Fruit fly (Drosophila melanogaster) whole organism, embryonic: ENCODE measurements around the gene CG16758.

Experiments
- Adf1 ChIP-seq: fragments of 200-800 bp; sonication (Bioruptor generic); IDR thresholded peaks from 2 replicates; pipeline ENCODE4 v1.3.6; 2022; ENCODE audit warnings: missing biosample characterization, missing genetic modification characterization
- Atf-2 ChIP-seq: fragments of 200-800 bp; sonication (Bioruptor generic); optimal IDR thresholded peaks from 2 replicates; lab custom pipeline; 2016; ENCODE audit warnings: missing biosample characterization, missing genetic modification characterization
- Blimp-1 ChIP-seq: fragments of 200-800 bp; sonication (Bioruptor generic); optimal IDR thresholded peaks from 3 replicates; lab custom pipeline; 2018; ENCODE audit warnings: missing biosample characterization, missing genetic modification characterization, mild to moderate bottlenecking, moderate library complexity, missing genetic modification reagents
- CG10147 ChIP-seq: fragments of 200-800 bp; sonication (Bioruptor generic); optimal IDR thresholded peaks from 2 replicates; lab custom pipeline; 2019; ENCODE audit warnings: missing biosample characterization, mild to moderate bottlenecking, missing genetic modification characterization, moderate library complexity
- CG10959 ChIP-seq: fragments of 200-800 bp; sonication (Bioruptor generic); IDR thresholded peaks from 2 replicates; pipeline ENCODE4 v1.3.6; 2022; ENCODE audit warnings: missing biosample characterization, missing genetic modification characterization
- CG12219 ChIP-seq: fragments of 200-800 bp; sonication (Bioruptor generic); optimal IDR thresholded peaks from 3 replicates; lab custom pipeline; 2018; ENCODE audit warnings: missing biosample characterization, mild to moderate bottlenecking, missing genetic modification characterization
- CG12236 ChIP-seq: fragments of 200-800 bp; sonication (Bioruptor generic); optimal IDR thresholded peaks from 2 replicates; lab custom pipeline; 2016; ENCODE audit warnings: missing biosample characterization, missing genetic modification characterization
- CG14441 ChIP-seq: fragments of 200-800 bp; sonication (Bioruptor generic); IDR thresholded peaks from 2 replicates; pipeline ENCODE4 v1.3.6; 2022; ENCODE audit warnings: missing biosample characterization, missing genetic modification characterization
- CG14667 ChIP-seq: fragments of 200-800 bp; sonication (Bioruptor generic); IDR thresholded peaks from 2 replicates; pipeline ENCODE4 v1.3.6; 2022; ENCODE audit warnings: missing biosample characterization, missing genetic modification characterization
- CG1529 ChIP-seq: fragments of 200-800 bp; sonication (Bioruptor generic); optimal IDR thresholded peaks from 3 replicates; lab custom pipeline; 2018; ENCODE audit warnings: missing biosample characterization, missing genetic modification characterization
- CG15601 ChIP-seq: fragments of 200-800 bp; sonication (Bioruptor generic); optimal IDR thresholded peaks from 3 replicates; lab custom pipeline; 2019; ENCODE audit warnings: missing biosample characterization, mild to moderate bottlenecking, missing genetic modification characterization, moderate library complexity
- CG1602 ChIP-seq: fragments of 200-800 bp; sonication (Bioruptor generic); optimal IDR thresholded peaks from 3 replicates; lab custom pipeline; 2016; ENCODE audit warnings: missing biosample characterization, missing genetic modification characterization
- CG16863 ChIP-seq: fragments of 200-800 bp; sonication (Bioruptor generic); optimal IDR thresholded peaks from 3 replicates; lab custom pipeline; 2016; ENCODE audit warnings: missing biosample characterization, missing genetic modification characterization
- CG17359 ChIP-seq: fragments of 200-800 bp; sonication (Bioruptor generic); optimal IDR thresholded peaks from 3 replicates; lab custom pipeline; 2018; ENCODE audit warnings: missing biosample characterization, mild to moderate bottlenecking, missing genetic modification characterization, moderate library complexity
- CG17612 ChIP-seq: fragments of 200-800 bp; sonication (Bioruptor generic); IDR thresholded peaks from 2 replicates; pipeline ENCODE4 v1.3.6; 2022; ENCODE audit warnings: missing biosample characterization, missing genetic modification characterization
- CG1792 ChIP-seq: fragments of 200-800 bp; sonication (Bioruptor generic); optimal IDR thresholded peaks from 2 replicates; lab custom pipeline; 2016; ENCODE audit warnings: missing biosample characterization, missing genetic modification characterization
- CG2120 ChIP-seq: fragments of 200-800 bp; sonication (Bioruptor generic); optimal IDR thresholded peaks from 3 replicates; lab custom pipeline; 2016; ENCODE audit warnings: missing biosample characterization, missing genetic modification characterization
- CG2202 ChIP-seq: fragments of 200-800 bp; sonication (Bioruptor generic); optimal IDR thresholded peaks from 2 replicates; lab custom pipeline; 2018; ENCODE audit warnings: missing biosample characterization, mild to moderate bottlenecking, missing genetic modification characterization
- CG2678 ChIP-seq: fragments of 200-800 bp; sonication (Bioruptor generic); optimal IDR thresholded peaks from 3 replicates; lab custom pipeline; 2019; ENCODE audit warnings: missing biosample characterization, mild to moderate bottlenecking, missing genetic modification characterization, moderate library complexity
- CG2712 ChIP-seq: fragments of 200-800 bp; optimal IDR thresholded peaks from 3 replicates; lab custom pipeline; 2019; ENCODE audit warnings: missing biosample characterization, mild to moderate bottlenecking, missing genetic modification characterization, moderate library complexity
- CG4424 ChIP-seq: fragments of 200-800 bp; sonication (Bioruptor generic); optimal IDR thresholded peaks from 3 replicates; lab custom pipeline; 2016; ENCODE audit warnings: missing biosample characterization, missing genetic modification characterization
- CG4854 ChIP-seq: fragments of 200-800 bp; sonication (Bioruptor generic); optimal IDR thresholded peaks from 2 replicates; lab custom pipeline; 2016; ENCODE audit warnings: missing biosample characterization, missing genetic modification characterization, inconsistent platforms
- CG6791 ChIP-seq: fragments of 200-800 bp; sonication (Bioruptor generic); IDR thresholded peaks from 3 replicates; pipeline ENCODE4 v1.3.6; 2022; ENCODE audit warnings: missing biosample characterization, missing genetic modification characterization; ENCODE audit not compliant: partially characterized antibody
- CG7271 ChIP-seq: fragments of 200-800 bp; sonication (Bioruptor generic); optimal IDR thresholded peaks from 2 replicates; lab custom pipeline; 2018; ENCODE audit warnings: missing biosample characterization, mild to moderate bottlenecking, missing genetic modification characterization, moderate library complexity
- CG7357 ChIP-seq: fragments of 200-800 bp; sonication (Bioruptor generic); IDR thresholded peaks from 3 replicates; pipeline ENCODE4 v1.3.6; 2022; ENCODE audit warnings: missing biosample characterization, missing genetic modification characterization
- CG7556 ChIP-seq: fragments of 200-800 bp; sonication (Bioruptor generic); optimal IDR thresholded peaks from 2 replicates; lab custom pipeline; 2017; ENCODE audit warnings: missing biosample characterization, mild to moderate bottlenecking, missing genetic modification characterization
- CG8944 ChIP-seq: fragments of 200-800 bp; sonication (Bioruptor generic); optimal IDR thresholded peaks from 3 replicates; lab custom pipeline; 2016; ENCODE audit warnings: missing biosample characterization, missing genetic modification characterization
- CG9817 ChIP-seq: fragments of 200-800 bp; sonication (Bioruptor generic); optimal IDR thresholded peaks from 2 replicates; lab custom pipeline; 2018; ENCODE audit warnings: missing biosample characterization, mild to moderate bottlenecking, missing genetic modification characterization, moderate library complexity
- Dref ChIP-seq: fragments of 200-800 bp; sonication (Bioruptor generic); IDR thresholded peaks from 2 replicates; pipeline ENCODE4 v1.3.6; 2022; ENCODE audit warnings: missing biosample characterization, missing genetic modification characterization
- Fer1 ChIP-seq: fragments of 200-800 bp; sonication (Bioruptor generic); optimal IDR thresholded peaks from 2 replicates; lab custom pipeline; 2017; ENCODE audit warnings: missing biosample characterization, mild to moderate bottlenecking, missing genetic modification characterization
- HLHmδ ChIP-seq: fragments of 200-800 bp; sonication (Bioruptor generic); optimal IDR thresholded peaks from 2 replicates; lab custom pipeline; 2018; ENCODE audit warnings: missing biosample characterization, mild to moderate bottlenecking, missing genetic modification characterization, moderate library complexity
- Hmr ChIP-seq: fragments of 200-800 bp; sonication (Bioruptor generic); optimal IDR thresholded peaks from 3 replicates; lab custom pipeline; 2017; ENCODE audit warnings: mild to moderate bottlenecking, missing biosample characterization, missing genetic modification reagents, missing genetic modification characterization
- Hr51 ChIP-seq, 2 experiments: fragments of 200-800 bp; sonication (Bioruptor generic); optimal IDR thresholded peaks; 2 replicates in 1 of 2; 3 replicates in 1 of 2; lab custom pipeline; 2016 to 2018; ENCODE audit warnings: missing biosample characterization in 2 of 2, missing genetic modification characterization in 2 of 2, mild to moderate bottlenecking in 1 of 2, moderate library complexity in 1 of 2
- MESR4 ChIP-seq: fragments of 200-800 bp; sonication (Bioruptor generic); optimal IDR thresholded peaks from 2 replicates; lab custom pipeline; 2018; ENCODE audit warnings: missing biosample characterization, mild to moderate bottlenecking, missing genetic modification characterization, moderate library complexity
- Sox102F ChIP-seq: fragments of 200-800 bp; sonication (Bioruptor generic); optimal IDR thresholded peaks from 2 replicates; lab custom pipeline; 2018; ENCODE audit warnings: missing biosample characterization, mild to moderate bottlenecking, missing genetic modification characterization, moderate library complexity
- Xbp1 ChIP-seq: fragments of 200-800 bp; sonication (Bioruptor generic); optimal IDR thresholded peaks from 3 replicates; lab custom pipeline; 2016; ENCODE audit warnings: missing biosample characterization, mild to moderate bottlenecking, missing genetic modification characterization
- Xrp1 ChIP-seq: fragments of 200-800 bp; sonication (Bioruptor generic); IDR thresholded peaks from 2 replicates; pipeline ENCODE4 v1.3.6; 2022; ENCODE audit warnings: missing biosample characterization, missing genetic modification characterization
- cato ChIP-seq: fragments of 200-800 bp; sonication (Bioruptor generic); optimal IDR thresholded peaks from 2 replicates; lab custom pipeline; 2016; ENCODE audit warnings: missing biosample characterization, missing genetic modification characterization, borderline replicate concordance
- chinmo ChIP-seq: fragments of 200-800 bp; sonication (Bioruptor generic); IDR thresholded peaks from 4 replicates; pipeline ENCODE4 v1.3.6; 2022; ENCODE audit warnings: missing biosample characterization, missing genetic modification characterization; ENCODE audit not compliant: partially characterized antibody
- chn ChIP-seq: fragments of 200-800 bp; sonication (Bioruptor generic); optimal IDR thresholded peaks from 2 replicates; lab custom pipeline; 2016; ENCODE audit warnings: missing biosample characterization, missing genetic modification characterization
- ftz-f1 ChIP-seq: fragments of 200-800 bp; sonication (Bioruptor generic); optimal IDR thresholded peaks from 2 replicates; lab custom pipeline; 2016; ENCODE audit warnings: missing biosample characterization, missing genetic modification characterization
- gem ChIP-seq: fragments of 200-800 bp; sonication (Bioruptor generic); optimal IDR thresholded peaks from 2 replicates; lab custom pipeline; 2019; ENCODE audit warnings: missing biosample characterization, mild to moderate bottlenecking, missing genetic modification characterization, moderate library complexity
- her ChIP-seq: fragments of 200-800 bp; sonication (Bioruptor generic); optimal IDR thresholded peaks from 2 replicates; lab custom pipeline; 2016; ENCODE audit warnings: missing biosample characterization, missing genetic modification characterization
- ind ChIP-seq: fragments of 200-800 bp; sonication (Bioruptor generic); optimal IDR thresholded peaks from 3 replicates; lab custom pipeline; 2016; ENCODE audit warnings: missing biosample characterization, missing genetic modification characterization
- nerfin-1 ChIP-seq: fragments of 200-800 bp; sonication (Bioruptor generic); optimal IDR thresholded peaks from 3 replicates; lab custom pipeline; 2019; ENCODE audit warnings: missing biosample characterization, mild to moderate bottlenecking, missing genetic modification characterization, moderate library complexity
- nmo ChIP-seq: fragments of 200-800 bp; sonication (Bioruptor generic); optimal IDR thresholded peaks from 2 replicates; lab custom pipeline; 2018; ENCODE audit warnings: missing biosample characterization, mild to moderate bottlenecking, missing genetic modification characterization, moderate library complexity
- oc ChIP-seq: fragments of 200-800 bp; sonication (Bioruptor generic); optimal IDR thresholded peaks from 2 replicates; lab custom pipeline; 2018; ENCODE audit warnings: missing biosample characterization, mild to moderate bottlenecking, missing genetic modification characterization, moderate library complexity
- pnt ChIP-seq: fragments of 200-800 bp; sonication (Bioruptor generic); optimal IDR thresholded peaks from 3 replicates; lab custom pipeline; 2016; ENCODE audit warnings: missing biosample characterization, missing genetic modification characterization
- sqz ChIP-seq: fragments of 200-800 bp; sonication (Bioruptor generic); optimal IDR thresholded peaks from 3 replicates; lab custom pipeline; 2018; ENCODE audit warnings: missing biosample characterization, mild to moderate bottlenecking, missing genetic modification characterization
- tap ChIP-seq: fragments of 200-800 bp; optimal IDR thresholded peaks from 3 replicates; lab custom pipeline; 2019; ENCODE audit warnings: missing biosample characterization, mild to moderate bottlenecking, missing genetic modification characterization, moderate library complexity

CG16758 gene

DNA sequence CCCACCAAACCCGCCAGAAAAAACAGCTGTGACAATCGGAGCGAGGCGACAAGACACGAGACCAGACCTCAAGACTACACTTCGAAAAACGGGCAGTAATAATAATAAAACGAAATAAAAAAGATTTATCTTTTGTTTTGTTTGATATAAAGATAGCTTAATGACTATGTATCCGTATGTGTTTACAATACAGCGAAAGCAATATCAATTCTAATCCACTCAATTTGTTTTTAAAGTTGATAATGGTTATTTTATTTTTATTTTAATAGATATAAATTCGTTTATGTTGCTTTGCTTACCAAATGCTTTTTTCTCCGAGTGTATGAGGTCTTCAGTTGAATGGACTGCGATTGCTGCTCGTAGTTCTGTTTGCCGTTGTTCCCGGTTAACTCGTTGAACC, 24.2 kb downstream of the CG16758 start (continued):
- TF ChIP-seq oc (tag; lab: Kevin White, UChicago) (no peak), CG17612 (GFP tag; lab: Robert Waterston, UW) (no peak), her (GFP tag; lab: Kevin White, UChicago) (no peak), ftz-f1 (GFP tag; lab: Kevin White, UChicago) (no peak), Fer1 (GFP tag; lab: Kevin White, UChicago) (peak; percentile 60), CG12236 (GFP tag; lab: Kevin White, UChicago) (peak; percentile 38), CG2120 (GFP tag; lab: Kevin White, UChicago) (peak; percentile 32), pnt (GFP tag; lab: Kevin White, UChicago) (peak; percentile 24), CG10959 (GFP tag; lab: Robert Waterston, UW) (0 out of 2 replicates have a peak, but pooled peaks have one; percentile 18), CG1529 (GFP tag; lab: Kevin White, UChicago) (peak; percentile 16), nmo (GFP tag; lab: Kevin White, UChicago) (peak; percentile 58), Atf-2 (peak; percentile 35), CG4424 (peak; percentile 39), Adf1 (no peak), ind (GFP tag; lab: Kevin White, UChicago) (peak; percentile 28), CG2678 (tag; lab: Kevin White, UChicago) (peak; percentile 67), nerfin-1 (tag; lab: Kevin White, UChicago) (no peak), HLHmδ (GFP tag; lab: Kevin White, UChicago) (no peak), Xrp1 (GFP tag; lab: Robert Waterston, UW) (peak; percentile 65), CG7556 (peak; percentile 59), CG1792 (GFP tag; lab: Kevin White, UChicago) (no peak), gem (tag; lab: Kevin White, UChicago) (peak; percentile 75), CG12219 (GFP tag; lab: Kevin White, UChicago) (peak; percentile 14), CG9817 (tag; lab: Kevin White, UChicago) (peak; percentile 20), chn (GFP tag; lab: Kevin White, UChicago) (peak; percentile 41), sqz (GFP tag; lab: Kevin White, UChicago) (peak; percentile 19), MESR4 (GFP tag; lab: Kevin White, UChicago) (no peak), CG8944 (peak; percentile 29), Xbp1 (GFP tag; lab: Kevin White, UChicago) (peak; percentile 27), CG6791 (GFP tag; lab: Robert Waterston, UW) (no peak), chinmo (GFP tag; lab: Robert Waterston, UW) (no peak), tap (tag; lab: Kevin White, UChicago) (peak; percentile 31), CG14667 (GFP tag; lab: Robert Waterston, UW) (no peak), Hr51 (GFP tag; optimal IDR thresholded peaks at IDR 0.05; lab: Kevin White, UChicago) (peak; percentile 6 to 39), CG14441 (GFP tag; lab: Robert Waterston, UW) (no peak), Dref (GFP tag; lab: Robert Waterston, UW) (no peak), CG4854 (GFP tag; lab: Kevin White, UChicago) (no peak), CG15601 (tag; lab: Kevin White, UChicago) (peak; percentile 33), Hmr (GFP tag; lab: Kevin White, UChicago) (peak; percentile 43), CG2202 (tag; lab: Kevin White, UChicago) (peak; percentile 31), Blimp-1 (GFP tag; lab: Kevin White, UChicago) (peak; percentile 80), Sox102F (GFP tag; lab: Kevin White, UChicago) (peak; percentile 48), cato (no peak), CG7357 (GFP tag; lab: Robert Waterston, UW) (peak; percentile 31; the same call in 1 of the 3 replicates), CG7271 (tag; lab: Kevin White, UChicago) (no peak), CG2712 (tag; lab: Kevin White, UChicago) (peak; percentile 79), CG17359 (tag; lab: Kevin White, UChicago) (peak; percentile 49), CG16863 (GFP tag; lab: Kevin White, UChicago) (peak; percentile 9), CG1602 (GFP tag; lab: Kevin White, UChicago) (peak; percentile 15), CG10147 (GFP tag; lab: Kevin White, UChicago) (peak; percentile 40)
